Worm (Caenorhabditis elegans): ENCODE measurements around the gene hxk-3.

DNA sequence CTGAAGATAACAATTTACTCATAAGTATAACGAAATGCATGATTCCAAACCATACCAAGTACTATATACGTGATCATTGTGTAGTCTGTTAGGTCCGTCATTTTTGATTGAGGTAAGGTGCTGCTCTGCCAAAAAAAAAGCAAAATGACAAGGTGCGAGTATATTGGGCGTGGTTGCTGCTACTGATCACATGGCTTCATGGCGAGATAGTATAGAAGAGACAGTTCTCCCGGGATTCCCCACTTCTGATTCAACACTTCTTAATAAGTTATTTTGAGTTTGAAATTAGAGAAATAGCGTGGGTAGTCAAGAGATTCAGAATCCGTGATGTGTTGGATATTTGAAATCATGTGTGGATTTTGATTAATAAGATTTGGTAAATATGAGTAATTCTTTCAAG is 23.8 kb downstream of the hxk-3 start, which contains the start of gene K03H6.4:
- TF ChIP-seq tbx-7 (tag; optimal IDR thresholded peaks at IDR 0.05): no peak
- no peak for TF ChIP-seq ama-1 (optimal IDR thresholded peaks at IDR 0.05)
- no peak for TF ChIP-seq nhr-11 (tag; optimal IDR thresholded peaks at IDR 0.05)
- no peak for TF ChIP-seq pqm-1 (tag; optimal IDR thresholded peaks at IDR 0.05)

All from whole organism, late embryonic.